Fruit fly (Drosophila melanogaster): Measurements from ENCODE around the gene DIP-gamma.

DIP-gamma gene

dm6 chr3R:28889427-28889736, 80.8 kb downstream of the DIP-gamma start:
- TF ChIP-seq psq (optimal IDR thresholded peaks at IDR 0.05), result no peak
- TF ChIP-seq Myc (optimal IDR thresholded peaks at IDR 0.05), result no peak
- TF ChIP-seq h (optimal IDR thresholded peaks at IDR 0.05), result no peak
- TF ChIP-seq Sin3A (optimal IDR thresholded peaks at IDR 0.05), result no peak
- TF ChIP-seq ttk (optimal IDR thresholded peaks at IDR 0.05), result no peak
- no peak for TF ChIP-seq insv (optimal IDR thresholded peaks at IDR 0.05)

dm6 chr3R:28888561-28889426, 81.4 kb downstream of the DIP-gamma start:
- TF ChIP-seq Myc (optimal IDR thresholded peaks at IDR 0.05) (no peak), ttk (optimal IDR thresholded peaks at IDR 0.05) (no peak), insv (optimal IDR thresholded peaks at IDR 0.05) (no peak), Sin3A (optimal IDR thresholded peaks at IDR 0.05) (no peak), h (optimal IDR thresholded peaks at IDR 0.05) (no peak), psq (optimal IDR thresholded peaks at IDR 0.05) (no peak)

dm6 chr3R:28887559-28888432, 82.4 kb downstream of the DIP-gamma start, which contains the start of the genes CG33203 and Doa:
TSS of gene CG33203 (minus strand) at chr3R:28887709.
TSS of gene Doa (plus strand) at chr3R:28888073.
- TF ChIP-seq ttk (optimal IDR thresholded peaks at IDR 0.05), result no peak
- TF ChIP-seq psq (optimal IDR thresholded peaks at IDR 0.05), result no peak
- TF ChIP-seq h (optimal IDR thresholded peaks at IDR 0.05), result no peak
- no peak for TF ChIP-seq Myc (optimal IDR thresholded peaks at IDR 0.05)
- no peak for TF ChIP-seq insv (optimal IDR thresholded peaks at IDR 0.05)
- TF ChIP-seq Sin3A (optimal IDR thresholded peaks at IDR 0.05), result no peak

- TF ChIP-seq ttk (optimal IDR thresholded peaks at IDR 0.05) (no peak), h (optimal IDR thresholded peaks at IDR 0.05) (no peak), psq (optimal IDR thresholded peaks at IDR 0.05) (no peak), insv (optimal IDR thresholded peaks at IDR 0.05) (no peak), Sin3A (optimal IDR thresholded peaks at IDR 0.05) (no peak), Myc (optimal IDR thresholded peaks at IDR 0.05) (no peak)
Observed at dm6 chr3R:28886813-28887212, 83.4 kb downstream of the DIP-gamma start.

- TF ChIP-seq Myc (optimal IDR thresholded peaks at IDR 0.05), result no peak
- no peak for TF ChIP-seq ttk (optimal IDR thresholded peaks at IDR 0.05)
- TF ChIP-seq insv (optimal IDR thresholded peaks at IDR 0.05), result no peak
- TF ChIP-seq psq (optimal IDR thresholded peaks at IDR 0.05), result no peak
- TF ChIP-seq h (optimal IDR thresholded peaks at IDR 0.05), result no peak
- no peak for TF ChIP-seq Sin3A (optimal IDR thresholded peaks at IDR 0.05)
Observed at dm6 chr3R:28883434-28883833, 86.7 kb downstream of the DIP-gamma start, which contains the start of gene Nepl21. TSS of gene Nepl21 (plus strand) at chr3R:28883693.

dm6 chr3R:28880066-28880842, 89.9 kb downstream of the DIP-gamma start, which contains the start of the genes Nepl19 and Nepl20:
TSS of gene Nepl19 (minus strand) at chr3R:28880122.
TSS of gene Nepl20 (plus strand) at chr3R:28880792.
- TF ChIP-seq h (optimal IDR thresholded peaks at IDR 0.05) (no peak), ttk (optimal IDR thresholded peaks at IDR 0.05) (no peak), Sin3A (optimal IDR thresholded peaks at IDR 0.05) (no peak), Myc (optimal IDR thresholded peaks at IDR 0.05) (no peak)

dm6 chr3R:28875345-28875744, 94.8 kb downstream of the DIP-gamma start, which contains the start of gene Nepl18:
TSS of gene Nepl18 (plus strand) at chr3R:28875621.
- TF ChIP-seq insv (optimal IDR thresholded peaks at IDR 0.05) (no peak), h (optimal IDR thresholded peaks at IDR 0.05) (no peak), psq (optimal IDR thresholded peaks at IDR 0.05) (no peak), ttk (optimal IDR thresholded peaks at IDR 0.05) (no peak), Myc (optimal IDR thresholded peaks at IDR 0.05) (no peak)

Data from Kc167 (cell line).